Fruit fly (Drosophila melanogaster): Measurements from ENCODE around the gene CalpC.

The CalpC gene

dm6 chrX:16278783-16279182 lies 46.8 kb upstream of the CalpC start (continued):
- peak; percentile 83 for TF ChIP-seq MTF-1 (GFP tag; optimal IDR thresholded peaks at IDR 0.05; ENCODE audit: borderline replicate concordance)
- no peak for TF ChIP-seq aop (GFP tag; IDR thresholded peaks at IDR 0.05)
- TF ChIP-seq cato (GFP tag; optimal IDR thresholded peaks at IDR 0.05; ENCODE audit: borderline replicate concordance), result peak; percentile 43
- peak; percentile 75 for TF ChIP-seq pros (GFP tag; optimal IDR thresholded peaks at IDR 0.05)
- TF ChIP-seq Jarid2 (GFP tag; optimal IDR thresholded peaks at IDR 0.05), result peak; percentile 22
- no peak for TF ChIP-seq gcm2 (GFP tag; optimal IDR thresholded peaks at IDR 0.05)
- peak; percentile 16 for TF ChIP-seq CG33213 (GFP tag; optimal IDR thresholded peaks at IDR 0.05)
- TF ChIP-seq Dfd (GFP tag; optimal IDR thresholded peaks at IDR 0.05), result no peak
- peak; percentile 72 for TF ChIP-seq CG12104 (GFP tag; optimal IDR thresholded peaks at IDR 0.05)
- TF ChIP-seq Side (GFP tag; optimal IDR thresholded peaks at IDR 0.05), result peak; percentile 31
- TF ChIP-seq CG2875 (GFP tag; optimal IDR thresholded peaks at IDR 0.05), result peak; percentile 91
- TF ChIP-seq CG1233 (GFP tag; optimal IDR thresholded peaks at IDR 0.05), result peak; percentile 82
- TF ChIP-seq nau (GFP tag; optimal IDR thresholded peaks at IDR 0.05), result peak; percentile 74
- peak; percentile 83 for TF ChIP-seq CG13775 (GFP tag; optimal IDR thresholded peaks at IDR 0.05)
- TF ChIP-seq cg (GFP tag; optimal IDR thresholded peaks at IDR 0.05), result peak; percentile 68
- TF ChIP-seq jigr1 (GFP tag; IDR thresholded peaks at IDR 0.05), result peak; percentile 60; the same call in 2 of the 3 replicates
- peak; percentile 80 for TF ChIP-seq tin (GFP tag; optimal IDR thresholded peaks at IDR 0.05)
- peak; percentile 76 for TF ChIP-seq cwo (GFP tag; optimal IDR thresholded peaks at IDR 0.05)
- peak; percentile 80 for TF ChIP-seq CG11456 (GFP tag; IDR thresholded peaks at IDR 0.05)
- peak; percentile 84 for TF ChIP-seq grau (tag; optimal IDR thresholded peaks at IDR 0.05)
- peak; percentile 39 for TF ChIP-seq CG10462 (GFP tag; optimal IDR thresholded peaks at IDR 0.05)
- peak; percentile 71 for TF ChIP-seq mirr (GFP tag; optimal IDR thresholded peaks at IDR 0.05)
- TF ChIP-seq CG12769 (tag; optimal IDR thresholded peaks at IDR 0.05), result peak; percentile 83
- TF ChIP-seq corto (GFP tag; optimal IDR thresholded peaks at IDR 0.05), result peak; percentile 40
- no peak for TF ChIP-seq yki (optimal IDR thresholded peaks at IDR 0.05)
- peak; percentile 89 for TF ChIP-seq gem (tag; optimal IDR thresholded peaks at IDR 0.05)
- peak; percentile 82 for TF ChIP-seq Asciz (GFP tag; optimal IDR thresholded peaks at IDR 0.05)
- TF ChIP-seq pb (GFP tag; optimal IDR thresholded peaks at IDR 0.05), result peak; percentile 27
- peak; percentile 96 for TF ChIP-seq CG6813 (GFP tag; optimal IDR thresholded peaks at IDR 0.05)
- TF ChIP-seq Sry-δ (GFP tag; optimal IDR thresholded peaks at IDR 0.05), result no peak
- TF ChIP-seq bcd (GFP tag; optimal IDR thresholded peaks at IDR 0.05), result peak; percentile 80
- peak; percentile 9 for TF ChIP-seq NC2α (GFP tag; optimal IDR thresholded peaks at IDR 0.05)
- TF ChIP-seq crc (GFP tag; optimal IDR thresholded peaks at IDR 0.05), result peak; percentile 24
- TF ChIP-seq pan (optimal IDR thresholded peaks at IDR 0.05), result no peak
- peak in 1 of 2 experiments; percentile 86 for TF ChIP-seq pan (GFP tag; optimal IDR thresholded peaks at IDR 0.05 in 1 of 2, IDR thresholded peaks at IDR 0.05 in 1 of 2)
- peak; percentile 76 for TF ChIP-seq Optix (GFP tag; IDR thresholded peaks at IDR 0.05)
- no peak for TF ChIP-seq CG13624 (GFP tag; optimal IDR thresholded peaks at IDR 0.05)
- TF ChIP-seq Kr (GFP tag; optimal IDR thresholded peaks at IDR 0.05), result peak; percentile 38
- TF ChIP-seq org-1 (GFP tag; optimal IDR thresholded peaks at IDR 0.05), result peak; percentile 78
- no peak for TF ChIP-seq CG3995 (GFP tag; optimal IDR thresholded peaks at IDR 0.05)
- TF ChIP-seq CG13287 (GFP tag; IDR thresholded peaks at IDR 0.05; ENCODE audit: partially characterized antibody), result no peak
- TF ChIP-seq Nf-YB (GFP tag; optimal IDR thresholded peaks at IDR 0.05), result peak; percentile 72
- no peak for TF ChIP-seq br (optimal IDR thresholded peaks at IDR 0.05)
- 0 out of 2 replicates have a peak, but pooled peaks have one; percentile 44 for TF ChIP-seq ham (GFP tag; IDR thresholded peaks at IDR 0.05)
- TF ChIP-seq emc (GFP tag; optimal IDR thresholded peaks at IDR 0.05), result no peak
- peak; percentile 81 for TF ChIP-seq CG6689 (GFP tag; IDR thresholded peaks at IDR 0.05)
- TF ChIP-seq esg (GFP tag; conservative IDR thresholded peaks at IDR 0.05), result peak; percentile 66
- TF ChIP-seq CG34224 (GFP tag; IDR thresholded peaks at IDR 0.05; ENCODE audit: partially characterized antibody), result no peak
- TF ChIP-seq Ssrp (tag; optimal IDR thresholded peaks at IDR 0.05), result peak; percentile 78
- TF ChIP-seq CG5953 (GFP tag; IDR thresholded peaks at IDR 0.05), result peak; percentile 74
- no peak for TF ChIP-seq CG42726 (GFP tag; IDR thresholded peaks at IDR 0.05; ENCODE audit: partially characterized antibody)
